Comparison of ENCODE assay signal across 5 fruit fly cellular contexts in the genomic region with DNA sequence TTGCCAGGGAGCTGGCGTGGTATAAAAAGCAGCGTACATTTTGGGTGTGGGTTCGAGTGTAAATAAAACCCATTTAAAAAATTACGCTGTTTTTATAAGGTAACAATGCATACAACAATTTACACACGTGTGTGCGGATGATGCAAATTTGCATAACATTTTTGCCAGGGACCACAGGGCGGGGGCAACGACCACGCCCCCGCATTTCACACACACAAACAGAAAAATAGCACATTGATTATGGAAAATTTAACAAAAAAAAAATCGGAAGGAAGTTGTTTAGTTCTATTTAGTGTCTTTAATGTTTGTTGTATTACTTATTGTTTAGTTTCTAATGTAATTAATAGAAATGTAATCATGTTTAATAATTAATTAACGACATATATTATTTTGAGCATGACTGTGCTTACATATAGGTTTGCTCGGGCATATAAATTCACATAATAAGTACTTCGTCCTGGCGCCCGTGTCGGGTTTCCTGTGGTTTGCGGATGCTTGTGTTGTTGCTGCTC.
A peak's percentile ranks its signal among the peaks of the same experiment; 100 is the strongest.
TF ChIP-seq lines count a peak whose summit lies in the region.

No protein-coding gene starts in this region.

- no peak for TF ChIP-seq CTCF in whole organism, embryonic (GFP tag; optimal IDR thresholded peaks at IDR 0.05; lab: Kevin White, UChicago)

TF ChIP-seq in whole organism, adult, 20 proteins besides CTCF, POLR2A, EP300 and RAD21:
- TF ChIP-seq kay (GFP tag; lab: Kevin White, UChicago; ENCODE audit: borderline replicate concordance) (no peak), CG7045 (GFP tag; optimal IDR thresholded peaks at IDR 0.05; lab: Kevin White, UChicago) (peak; percentile 15)
TF ChIP-seq in whole organism, adult: peak in this region for 1.

TF ChIP-seq in whole organism, embryonic, 481 proteins besides CTCF, POLR2A, EP300 and RAD21 (continues in another document):
- TF ChIP-seq ken (GFP tag; IDR thresholded peaks at IDR 0.05; lab: Robert Waterston, UW), result no peak
- TF ChIP-seq slbo (GFP tag; IDR thresholded peaks at IDR 0.05; lab: Robert Waterston, UW), result 0 out of 2 replicates have a peak, but pooled peaks have one; percentile 11
- peak; percentile 7; the same call in 1 of the 2 replicates for TF ChIP-seq Drgx (GFP tag; IDR thresholded peaks at IDR 0.05; lab: Robert Waterston, UW)
- peak; percentile 9 for TF ChIP-seq CG11504 (tag; optimal IDR thresholded peaks at IDR 0.05; lab: Kevin White, UChicago)
- no peak for TF ChIP-seq CG9932 (GFP tag; IDR thresholded peaks at IDR 0.05; lab: Robert Waterston, UW)
- TF ChIP-seq CG8765 (GFP tag; IDR thresholded peaks at IDR 0.05; lab: Robert Waterston, UW), result no peak
- TF ChIP-seq lab (GFP tag; optimal IDR thresholded peaks at IDR 0.05; lab: Kevin White, UChicago), result peak; percentile 35
- peak; percentile 14 for TF ChIP-seq CG2678 (tag; optimal IDR thresholded peaks at IDR 0.05; lab: Kevin White, UChicago)
- peak; percentile 41; the same call in 1 of the 2 replicates for TF ChIP-seq CG11696 (GFP tag; IDR thresholded peaks at IDR 0.05; lab: Robert Waterston, UW)
- TF ChIP-seq sqz (GFP tag; optimal IDR thresholded peaks at IDR 0.05; lab: Kevin White, UChicago), result no peak
- 0 out of 2 replicates have a peak, but pooled peaks have one; percentile 28 for TF ChIP-seq Atf6 (GFP tag; IDR thresholded peaks at IDR 0.05; lab: Robert Waterston, UW)
- peak; percentile 1 for TF ChIP-seq gem (tag; optimal IDR thresholded peaks at IDR 0.05; lab: Kevin White, UChicago)
- no peak for TF ChIP-seq TFAM (GFP tag; optimal IDR thresholded peaks at IDR 0.05; lab: Kevin White, UChicago)
- peak; percentile 27; the same call in 1 of the 2 replicates for TF ChIP-seq Ada2b (GFP tag; IDR thresholded peaks at IDR 0.05; lab: Robert Waterston, UW)
- no peak for TF ChIP-seq Dll (GFP tag; IDR thresholded peaks at IDR 0.05; lab: Robert Waterston, UW; ENCODE audit: partially characterized antibody)
- 0 out of 2 replicates have a peak, but pooled peaks have one; percentile 24 for TF ChIP-seq ttk (GFP tag; IDR thresholded peaks at IDR 0.05; lab: Robert Waterston, UW)
- no peak for TF ChIP-seq CG14050 (GFP tag; IDR thresholded peaks at IDR 0.05; lab: Robert Waterston, UW)
- TF ChIP-seq CG6272 (GFP tag; IDR thresholded peaks at IDR 0.05; lab: Robert Waterston, UW), result no peak
- TF ChIP-seq Dbx (GFP tag; IDR thresholded peaks at IDR 0.05; lab: Robert Waterston, UW), result 0 out of 3 replicates have a peak, but pooled peaks have one; percentile 9

TF ChIP-seq in whole organism, prepupa, 60 proteins besides CTCF, POLR2A, EP300 and RAD21 (continues in another document):
- peak; percentile 51; the same call in 1 of the 3 replicates for TF ChIP-seq CG6163 (GFP tag; IDR thresholded peaks at IDR 0.05; lab: Robert Waterston, UW)
- TF ChIP-seq CG6808 (GFP tag; optimal IDR thresholded peaks at IDR 0.05; lab: Kevin White, UChicago), result peak; percentile 31
- no peak for TF ChIP-seq lz (GFP tag; optimal IDR thresholded peaks at IDR 0.05; lab: Kevin White, UChicago)
- TF ChIP-seq achi (GFP tag; optimal IDR thresholded peaks at IDR 0.05; lab: Kevin White, UChicago), result peak; percentile 20
- TF ChIP-seq CG11762 (GFP tag; optimal IDR thresholded peaks at IDR 0.05; lab: Kevin White, UChicago; ENCODE audit: insufficient read depth), result no peak
- TF ChIP-seq fd59A (GFP tag; optimal IDR thresholded peaks at IDR 0.05; lab: Kevin White, UChicago), result peak; percentile 18
- peak; percentile 1 for TF ChIP-seq Smox (GFP tag; optimal IDR thresholded peaks at IDR 0.05; lab: Kevin White, UChicago)
- TF ChIP-seq CG10669 (GFP tag; optimal IDR thresholded peaks at IDR 0.05; lab: Kevin White, UChicago), result peak; percentile 34
- TF ChIP-seq Sox102F (GFP tag; optimal IDR thresholded peaks at IDR 0.05; lab: Kevin White, UChicago), result peak; percentile 6
- TF ChIP-seq topi (GFP tag; optimal IDR thresholded peaks at IDR 0.05; lab: Kevin White, UChicago), result no peak
- no peak for TF ChIP-seq CG11902 (GFP tag; optimal IDR thresholded peaks at IDR 0.05; lab: Kevin White, UChicago)
- TF ChIP-seq CG1621 (tag; optimal IDR thresholded peaks at IDR 0.05; lab: Kevin White, UChicago), result no peak
- TF ChIP-seq CG6792 (GFP tag; optimal IDR thresholded peaks at IDR 0.05; lab: Kevin White, UChicago), result peak; percentile 13
- no peak for TF ChIP-seq cyc (GFP tag; optimal IDR thresholded peaks at IDR 0.05; lab: Kevin White, UChicago)
- TF ChIP-seq CG32006 (GFP tag; optimal IDR thresholded peaks at IDR 0.05; lab: Kevin White, UChicago), result peak; percentile 26
- TF ChIP-seq net (GFP tag; optimal IDR thresholded peaks at IDR 0.05; lab: Kevin White, UChicago), result peak; percentile 35
- no peak for TF ChIP-seq CG6276 (GFP tag; optimal IDR thresholded peaks at IDR 0.05; lab: Kevin White, UChicago)
- peak; percentile 31 for TF ChIP-seq CG3032 (tag; optimal IDR thresholded peaks at IDR 0.05; lab: Kevin White, UChicago)
- peak; percentile 12 for TF ChIP-seq acj6 (GFP tag; optimal IDR thresholded peaks at IDR 0.05; lab: Kevin White, UChicago)
- no peak for TF ChIP-seq CG8632 (GFP tag; optimal IDR thresholded peaks at IDR 0.05; lab: Kevin White, UChicago)
- TF ChIP-seq Ets96B (tag; optimal IDR thresholded peaks at IDR 0.05; lab: Kevin White, UChicago), result peak; percentile 41

TF ChIP-seq in whole organism, pupa, 21 proteins besides CTCF, POLR2A, EP300 and RAD21:
- TF ChIP-seq CG17806 (tag; optimal IDR thresholded peaks at IDR 0.05; lab: Kevin White, UChicago), result peak; percentile 39
- no peak for TF ChIP-seq CG10348 (GFP tag; IDR thresholded peaks at IDR 0.05; lab: Robert Waterston, UW)
- no peak for TF ChIP-seq Pif1B (GFP tag; optimal IDR thresholded peaks at IDR 0.05; lab: Kevin White, UChicago)
- TF ChIP-seq CG14655 (GFP tag; optimal IDR thresholded peaks at IDR 0.05; lab: Kevin White, UChicago), result peak; percentile 6
- peak; percentile 53 for TF ChIP-seq CG8159 (tag; optimal IDR thresholded peaks at IDR 0.05; lab: Kevin White, UChicago)
- no peak for TF ChIP-seq fd96Ca (GFP tag; IDR thresholded peaks at IDR 0.05; lab: Robert Waterston, UW)
- no peak for TF ChIP-seq rn (GFP tag; IDR thresholded peaks at IDR 0.05; lab: Robert Waterston, UW)
- no peak for TF ChIP-seq EcR (GFP tag; optimal IDR thresholded peaks at IDR 0.05; lab: Kevin White, UChicago)
- TF ChIP-seq Pif1A (GFP tag; optimal IDR thresholded peaks at IDR 0.05; lab: Kevin White, UChicago), result no peak
- TF ChIP-seq CG15710 (tag; optimal IDR thresholded peaks at IDR 0.05; lab: Kevin White, UChicago), result peak; percentile 18
- TF ChIP-seq CG9948 (tag; optimal IDR thresholded peaks at IDR 0.05; lab: Kevin White, UChicago), result peak; percentile 16
- TF ChIP-seq CG4496 (GFP tag; IDR thresholded peaks at IDR 0.05; lab: Robert Waterston, UW), result peak; percentile 16; the same call in 1 of the 3 replicates
- no peak for TF ChIP-seq D1 (tag; optimal IDR thresholded peaks at IDR 0.05; lab: Kevin White, UChicago)
- TF ChIP-seq CG13204 (GFP tag; optimal IDR thresholded peaks at IDR 0.05; lab: Kevin White, UChicago), result no peak
- TF ChIP-seq CG34367 (tag; optimal IDR thresholded peaks at IDR 0.05; lab: Kevin White, UChicago), result peak; percentile 16
- TF ChIP-seq CG8301 (tag; optimal IDR thresholded peaks at IDR 0.05; lab: Kevin White, UChicago), result peak; percentile 4
- TF ChIP-seq Snoo (tag; optimal IDR thresholded peaks at IDR 0.05; lab: Kevin White, UChicago), result peak; percentile 26
- TF ChIP-seq Ets98B (GFP tag; IDR thresholded peaks at IDR 0.05; lab: Robert Waterston, UW), result no peak
- 0 out of 2 replicates have a peak, but pooled peaks have one; percentile 35 for TF ChIP-seq CG12605 (GFP tag; IDR thresholded peaks at IDR 0.05; lab: Robert Waterston, UW)
- no peak for TF ChIP-seq CG32121 (GFP tag; IDR thresholded peaks at IDR 0.05; lab: Robert Waterston, UW)
- TF ChIP-seq gl (tag; optimal IDR thresholded peaks at IDR 0.05; lab: Kevin White, UChicago), result no peak
TF ChIP-seq in whole organism, pupa: peak in this region for 10.

TF ChIP-seq in whole organism, wandering third instar larva, 38 proteins besides CTCF, POLR2A, EP300 and RAD21:
- TF ChIP-seq h (GFP tag; optimal IDR thresholded peaks at IDR 0.05; lab: Kevin White, UChicago) (peak; percentile 9), HLH106 (tag; optimal IDR thresholded peaks at IDR 0.05; lab: Kevin White, UChicago) (peak; percentile 34), woc (GFP tag; optimal IDR thresholded peaks at IDR 0.05; lab: Kevin White, UChicago) (no peak), fru (GFP tag; optimal IDR thresholded peaks at IDR 0.05; lab: Kevin White, UChicago) (peak; percentile 27), pan (optimal IDR thresholded peaks at IDR 0.05; lab: Kevin White, UChicago) (no peak), foxo (GFP tag; optimal IDR thresholded peaks at IDR 0.05; lab: Kevin White, UChicago) (peak in 1 of 2 experiments; percentile 42), br (GFP tag; optimal IDR thresholded peaks at IDR 0.05; lab: Kevin White, UChicago) (no peak), OdsH (GFP tag; optimal IDR thresholded peaks at IDR 0.05; lab: Kevin White, UChicago) (peak; percentile 24), Sp1 (GFP tag; optimal IDR thresholded peaks at IDR 0.05; lab: Kevin White, UChicago) (peak; percentile 43)
